Fruit fly (Drosophila melanogaster) whole organism, embryonic: ENCODE measurements around the gene rin.
A peak's percentile ranks its signal among the peaks of the same experiment; 100 is the strongest.

Experiments used
- Ada2b ChIP-seq: fragments of 200-800 bp; sonication (Bioruptor generic); IDR thresholded peaks from 2 replicates; pipeline ENCODE4 v1.3.6; 2022; ENCODE audit warnings: missing biosample characterization, missing genetic modification characterization
- BtbVII ChIP-seq: fragments of 200-800 bp; sonication (Bioruptor generic); optimal IDR thresholded peaks from 3 replicates; lab custom pipeline; 2017; ENCODE audit warnings: missing biosample characterization, mild to moderate bottlenecking, missing genetic modification characterization
- CG10209 ChIP-seq: fragments of 200-800 bp; sonication (Bioruptor generic); optimal IDR thresholded peaks from 3 replicates; lab custom pipeline; 2017; ENCODE audit warnings: missing biosample characterization, mild to moderate bottlenecking, missing genetic modification characterization, missing genetic modification reagents
- CG10654 ChIP-seq: fragments of 200-800 bp; sonication (Bioruptor generic); optimal IDR thresholded peaks from 2 replicates; lab custom pipeline; 2016; ENCODE audit warnings: missing biosample characterization, missing genetic modification characterization
- CG12219 ChIP-seq: fragments of 200-800 bp; sonication (Bioruptor generic); optimal IDR thresholded peaks from 3 replicates; lab custom pipeline; 2018; ENCODE audit warnings: missing biosample characterization, mild to moderate bottlenecking, missing genetic modification characterization
- CG15696 ChIP-seq: fragments of 200-800 bp; sonication (Bioruptor generic); optimal IDR thresholded peaks from 2 replicates; lab custom pipeline; 2019; ENCODE audit warnings: missing biosample characterization, mild to moderate bottlenecking, missing genetic modification characterization, moderate library complexity
- CG16779 ChIP-seq: fragments of 200-800 bp; sonication (Bioruptor generic); IDR thresholded peaks from 2 replicates; pipeline ENCODE4 v1.3.6; 2022; ENCODE audit warnings: missing biosample characterization, missing genetic modification characterization
- CG16863 ChIP-seq: fragments of 200-800 bp; sonication (Bioruptor generic); optimal IDR thresholded peaks from 3 replicates; lab custom pipeline; 2016; ENCODE audit warnings: missing biosample characterization, missing genetic modification characterization
- CG17186 ChIP-seq: fragments of 200-800 bp; sonication (Bioruptor generic); optimal IDR thresholded peaks from 3 replicates; lab custom pipeline; 2017; ENCODE audit warnings: missing biosample characterization, missing genetic modification reagents, missing genetic modification characterization
- CG1832 ChIP-seq: fragments of 200-800 bp; sonication (Bioruptor generic); optimal IDR thresholded peaks from 2 replicates; lab custom pipeline; 2017; ENCODE audit warnings: missing biosample characterization, mild to moderate bottlenecking, missing genetic modification characterization, inconsistent platforms
- CG3065 ChIP-seq: fragments of 200-800 bp; sonication (Bioruptor generic); optimal IDR thresholded peaks from 2 replicates; lab custom pipeline; 2016; ENCODE audit warnings: missing biosample characterization, missing genetic modification characterization
- CG4282 ChIP-seq: fragments of 200-800 bp; sonication (Bioruptor generic); optimal IDR thresholded peaks from 2 replicates; lab custom pipeline; 2016; ENCODE audit warnings: missing biosample characterization, missing genetic modification characterization
- CG4707 ChIP-seq: fragments of 200-800 bp; sonication (Bioruptor generic); optimal IDR thresholded peaks from 2 replicates; lab custom pipeline; 2018; ENCODE audit warnings: missing biosample characterization, mild to moderate bottlenecking, missing genetic modification characterization, moderate library complexity
- CG4820 ChIP-seq: fragments of 200-800 bp; sonication (Bioruptor generic); optimal IDR thresholded peaks from 3 replicates; lab custom pipeline; 2016; ENCODE audit warnings: missing biosample characterization, missing genetic modification characterization
- CG4854 ChIP-seq: fragments of 200-800 bp; sonication (Bioruptor generic); optimal IDR thresholded peaks from 2 replicates; lab custom pipeline; 2016; ENCODE audit warnings: missing biosample characterization, missing genetic modification characterization, inconsistent platforms
- CG7963 ChIP-seq: fragments of 200-800 bp; sonication (Bioruptor generic); IDR thresholded peaks from 3 replicates; pipeline ENCODE4 v1.3.6; 2022; ENCODE audit warnings: missing biosample characterization, missing genetic modification characterization; ENCODE audit not compliant: partially characterized antibody
- Chrac-16 ChIP-seq: fragments of 200-800 bp; sonication (Bioruptor generic); optimal IDR thresholded peaks from 3 replicates; lab custom pipeline; 2016; ENCODE audit warnings: missing biosample characterization, missing genetic modification characterization
- Dbx ChIP-seq: fragments of 200-800 bp; sonication (Bioruptor generic); IDR thresholded peaks from 3 replicates; pipeline ENCODE4 v1.3.6; 2022; ENCODE audit warnings: missing biosample characterization, missing genetic modification characterization
- GATAe ChIP-seq: fragments of 200-800 bp; sonication (Bioruptor generic); conservative IDR thresholded peaks from 2 replicates; pipeline ENCODE4 v1.3.6; 2022; ENCODE audit warnings: missing biosample characterization, missing genetic modification characterization
- HHEX ChIP-seq: fragments of 200-800 bp; sonication (Bioruptor generic); optimal IDR thresholded peaks from 3 replicates; lab custom pipeline; 2017; ENCODE audit warnings: missing biosample characterization, mild to moderate bottlenecking, missing genetic modification characterization, missing genetic modification reagents
- Jarid2 ChIP-seq: fragments of 200-800 bp; sonication (Bioruptor generic); optimal IDR thresholded peaks from 3 replicates; lab custom pipeline; 2017; ENCODE audit warnings: mild to moderate bottlenecking, missing biosample characterization, missing genetic modification reagents, missing genetic modification characterization
- NfI ChIP-seq: fragments of 200-800 bp; sonication (Bioruptor generic); optimal IDR thresholded peaks from 3 replicates; lab custom pipeline; 2018; ENCODE audit warnings: missing biosample characterization, mild to moderate bottlenecking, missing genetic modification characterization, moderate library complexity
- Optix ChIP-seq: fragments of 200-800 bp; sonication (Bioruptor generic); IDR thresholded peaks from 3 replicates; pipeline ENCODE4 v1.3.6; 2022; ENCODE audit warnings: missing biosample characterization, missing genetic modification characterization
- Sin3A ChIP-seq: fragments of >200 bp; optimal IDR thresholded peaks from 2 replicates; lab custom pipeline; 2018
- Spps ChIP-seq: fragments of 200-800 bp; sonication (Bioruptor generic); optimal IDR thresholded peaks from 2 replicates; lab custom pipeline; 2018; ENCODE audit warnings: missing biosample characterization, mild to moderate bottlenecking, missing genetic modification characterization
- Xrp1 ChIP-seq: fragments of 200-800 bp; sonication (Bioruptor generic); IDR thresholded peaks from 2 replicates; pipeline ENCODE4 v1.3.6; 2022; ENCODE audit warnings: missing biosample characterization, missing genetic modification characterization
- btn ChIP-seq: fragments of 200-800 bp; sonication (Bioruptor generic); optimal IDR thresholded peaks from 2 replicates; lab custom pipeline; 2016; ENCODE audit warnings: missing biosample characterization, missing genetic modification characterization
- caup ChIP-seq: fragments of 200-800 bp; sonication (Bioruptor generic); optimal IDR thresholded peaks from 3 replicates; lab custom pipeline; 2017; ENCODE audit warnings: missing biosample characterization, mild to moderate bottlenecking, missing genetic modification characterization, moderate library complexity; ENCODE audit not compliant: severe bottlenecking
- ci ChIP-seq: fragments of 200-800 bp; sonication (Bioruptor generic); IDR thresholded peaks from 3 replicates; pipeline ENCODE4 v1.3.6; 2022; ENCODE audit warnings: missing biosample characterization, missing genetic modification characterization
- crol ChIP-seq: fragments of 200-800 bp; sonication (Bioruptor generic); IDR thresholded peaks from 2 replicates; pipeline ENCODE4 v1.3.6; 2022; ENCODE audit warnings: missing biosample characterization, missing genetic modification characterization
- dan ChIP-seq: fragments of 200-800 bp; sonication (Bioruptor generic); IDR thresholded peaks from 2 replicates; pipeline ENCODE4 v1.3.6; 2022; ENCODE audit warnings: missing biosample characterization, missing genetic modification characterization
- dmrt11E ChIP-seq: fragments of 200-800 bp; sonication (Bioruptor generic); optimal IDR thresholded peaks from 3 replicates; lab custom pipeline; 2018; ENCODE audit warnings: missing biosample characterization, mild to moderate bottlenecking, missing genetic modification characterization, moderate library complexity
- ind ChIP-seq: fragments of 200-800 bp; sonication (Bioruptor generic); optimal IDR thresholded peaks from 3 replicates; lab custom pipeline; 2016; ENCODE audit warnings: missing biosample characterization, missing genetic modification characterization
- inv ChIP-seq: fragments of 200-800 bp; sonication (Bioruptor generic); IDR thresholded peaks from 2 replicates; pipeline ENCODE4 v1.3.6; 2022; ENCODE audit warnings: missing biosample characterization, missing genetic modification characterization; ENCODE audit not compliant: partially characterized antibody
- lov ChIP-seq, 2 experiments: fragments of 200-800 bp in 1 of 2; fragments of >200 bp in 1 of 2; sonication (Bioruptor generic) in 1 of 2; IDR thresholded peaks in 1 of 2; optimal IDR thresholded peaks in 1 of 2; 2 replicates in 1 of 2; 3 replicates in 1 of 2; pipeline versions ENCODE4 v1.3.6 to Lab custom; 2017 to 2022; ENCODE audit warnings: missing biosample characterization in 1 of 2, missing genetic modification characterization in 1 of 2
- maf-S ChIP-seq: fragments of 200-800 bp; sonication (Bioruptor generic); optimal IDR thresholded peaks from 2 replicates; lab custom pipeline; 2016; ENCODE audit warnings: missing biosample characterization, missing genetic modification characterization
- mld ChIP-seq: fragments of 200-800 bp; sonication (Bioruptor generic); IDR thresholded peaks from 3 replicates; pipeline ENCODE4 v1.3.6; 2022; ENCODE audit warnings: missing biosample characterization, missing genetic modification characterization; ENCODE audit not compliant: partially characterized antibody
- nmo ChIP-seq: fragments of 200-800 bp; sonication (Bioruptor generic); optimal IDR thresholded peaks from 2 replicates; lab custom pipeline; 2018; ENCODE audit warnings: missing biosample characterization, mild to moderate bottlenecking, missing genetic modification characterization, moderate library complexity
- pho ChIP-seq: fragments of 200-800 bp; sonication (Bioruptor generic); optimal IDR thresholded peaks from 2 replicates; lab custom pipeline; 2016; ENCODE audit warnings: missing biosample characterization, missing genetic modification characterization
- run ChIP-seq: fragments of 200-800 bp; sonication (Bioruptor generic); optimal IDR thresholded peaks from 3 replicates; lab custom pipeline; 2018; ENCODE audit warnings: missing biosample characterization, mild to moderate bottlenecking, missing genetic modification characterization
- schlank ChIP-seq: fragments of 200-800 bp; sonication (Bioruptor generic); optimal IDR thresholded peaks from 2 replicates; lab custom pipeline; 2018; ENCODE audit warnings: missing biosample characterization, mild to moderate bottlenecking, missing genetic modification characterization
- seq ChIP-seq: fragments of 200-800 bp; sonication (Bioruptor generic); IDR thresholded peaks from 2 replicates; pipeline ENCODE4 v1.3.6; 2022; ENCODE audit warnings: missing biosample characterization, missing genetic modification characterization
- shn ChIP-seq: fragments of 200-800 bp; sonication (Bioruptor generic); optimal IDR thresholded peaks from 3 replicates; lab custom pipeline; 2016; ENCODE audit warnings: missing biosample characterization, missing genetic modification characterization
- stc ChIP-seq: fragments of 200-800 bp; sonication (Bioruptor generic); IDR thresholded peaks from 2 replicates; pipeline ENCODE4 v1.3.6; 2022; ENCODE audit warnings: missing biosample characterization, missing genetic modification characterization
- trem ChIP-seq: fragments of 200-800 bp; optimal IDR thresholded peaks from 3 replicates; lab custom pipeline; 2019; ENCODE audit warnings: missing biosample characterization, mild to moderate bottlenecking, missing genetic modification characterization, moderate library complexity
- unpg ChIP-seq: fragments of 200-800 bp; sonication (Bioruptor generic); optimal IDR thresholded peaks from 3 replicates; lab custom pipeline; 2018; ENCODE audit warnings: missing biosample characterization, mild to moderate bottlenecking, missing genetic modification characterization, moderate library complexity
- wor ChIP-seq: fragments of 200-800 bp; sonication (Bioruptor generic); IDR thresholded peaks from 2 replicates; pipeline ENCODE4 v1.3.6; 2022; ENCODE audit warnings: missing biosample characterization, missing genetic modification characterization
- zf30C ChIP-seq: fragments of 200-800 bp; sonication (Bioruptor generic); optimal IDR thresholded peaks from 3 replicates; lab custom pipeline; 2018; ENCODE audit warnings: missing biosample characterization, mild to moderate bottlenecking, missing genetic modification characterization

rin gene

dm6 chr3R:13676137-13677086, 29.6 kb downstream of the rin start, which contains the start of the genes Lkb1 and CG9588 (continued):
- TF ChIP-seq CG17186 (GFP tag; lab: Kevin White, UChicago) = no peak
- TF ChIP-seq nmo (GFP tag; lab: Kevin White, UChicago) = peak; percentile 43
- TF ChIP-seq ci (GFP tag; lab: Robert Waterston, UW) = peak; percentile 88
- peak; percentile 77 for TF ChIP-seq Optix (GFP tag; lab: Robert Waterston, UW)
- TF ChIP-seq dmrt11E (tag; lab: Kevin White, UChicago) = peak; percentile 30
- 0 out of 2 replicates have a peak, but pooled peaks have one; percentile 16 for TF ChIP-seq GATAe
- peak; percentile 18 for TF ChIP-seq CG12219 (GFP tag; lab: Kevin White, UChicago)
- TF ChIP-seq CG4282 (GFP tag; lab: Kevin White, UChicago) = no peak
- no peak for TF ChIP-seq Jarid2 (GFP tag; lab: Kevin White, UChicago)
- TF ChIP-seq pho = peak; percentile 53
- peak; percentile 35 for TF ChIP-seq HHEX (GFP tag; lab: Kevin White, UChicago)
- no peak for TF ChIP-seq run (tag; lab: Kevin White, UChicago)
- peak; percentile 5 for TF ChIP-seq CG10654 (GFP tag; lab: Kevin White, UChicago)
- no peak for TF ChIP-seq Spps (tag; lab: Kevin White, UChicago)
- TF ChIP-seq CG4820 (GFP tag; lab: Kevin White, UChicago) = no peak
- TF ChIP-seq Ada2b (GFP tag; lab: Robert Waterston, UW) = peak; percentile 67
- no peak for TF ChIP-seq schlank
- TF ChIP-seq mld (GFP tag; lab: Robert Waterston, UW) = no peak
- no peak for TF ChIP-seq CG4707
- peak; percentile 74 for TF ChIP-seq Dbx (GFP tag; lab: Robert Waterston, UW)
- TF ChIP-seq CG16779 (GFP tag; lab: Robert Waterston, UW) = peak; percentile 70; the same call in 1 of the 2 replicates
- TF ChIP-seq CG1832 (GFP tag; lab: Kevin White, UChicago) = no peak
- TF ChIP-seq Sin3A = peak; percentile 33
- TF ChIP-seq ind (GFP tag; lab: Kevin White, UChicago) = peak; percentile 70
- TF ChIP-seq zf30C (GFP tag; lab: Kevin White, UChicago) = no peak
- TF ChIP-seq dan (GFP tag; lab: Robert Waterston, UW) = 0 out of 2 replicates have a peak, but pooled peaks have one; percentile 42
- peak; percentile 43 for TF ChIP-seq CG10209
- TF ChIP-seq stc (GFP tag; lab: Robert Waterston, UW) = no peak
- TF ChIP-seq CG3065 (GFP tag; lab: Kevin White, UChicago) = no peak
- peak; percentile 42 for TF ChIP-seq caup
- no peak for TF ChIP-seq btn (GFP tag; lab: Kevin White, UChicago)
- TF ChIP-seq CG16863 (GFP tag; lab: Kevin White, UChicago) = peak; percentile 62
- no peak for TF ChIP-seq CG7963 (GFP tag; lab: Robert Waterston, UW)
- TF ChIP-seq seq = peak; percentile 54; the same call in 1 of the 2 replicates
- TF ChIP-seq wor (GFP tag; lab: Robert Waterston, UW) = peak; percentile 41; the same call in 1 of the 2 replicates
- peak; percentile 84 for TF ChIP-seq Xrp1 (GFP tag; lab: Robert Waterston, UW)
- TF ChIP-seq maf-S (GFP tag; lab: Kevin White, UChicago) = peak; percentile 26
- peak; percentile 23 for TF ChIP-seq unpg
- peak; percentile 51 for TF ChIP-seq Chrac-16
- TF ChIP-seq NfI = peak; percentile 38
- peak; percentile 45 for TF ChIP-seq shn
- TF ChIP-seq lov (optimal IDR thresholded peaks at IDR 0.05; lab: Kevin White, UChicago) = no peak
- TF ChIP-seq lov (GFP tag; IDR thresholded peaks at IDR 0.05; lab: Robert Waterston, UW) = peak; percentile 75; the same call in 2 of the 3 replicates
- no peak for TF ChIP-seq crol (GFP tag; lab: Robert Waterston, UW)
- TF ChIP-seq BtbVII (GFP tag; lab: Kevin White, UChicago) = no peak
- TF ChIP-seq inv (GFP tag; lab: Robert Waterston, UW) = no peak
- no peak for TF ChIP-seq CG4854
- TF ChIP-seq CG15696 (tag; lab: Kevin White, UChicago) = no peak
- TF ChIP-seq trem (tag; lab: Kevin White, UChicago) = peak; percentile 58
